Worm (Caenorhabditis elegans): Measurements from ENCODE around the gene mig-22.

Gene mig-22

ce11 chrIII:8763111-8763510 lies 4.0 kb downstream of the mig-22 start:
- TF ChIP-seq nhr-237 (tag; optimal IDR thresholded peaks at IDR 0.05) = no peak
- no peak for TF ChIP-seq hlh-1 (tag; optimal IDR thresholded peaks at IDR 0.05)
- no peak for TF ChIP-seq unc-62 (GFP tag; optimal IDR thresholded peaks at IDR 0.05)
- TF ChIP-seq unc-120 (tag; optimal IDR thresholded peaks at IDR 0.05; ENCODE audit: poor library complexity, severe bottlenecking) = no peak
- TF ChIP-seq lsy-2 (tag; optimal IDR thresholded peaks at IDR 0.05) = no peak
- no peak for TF ChIP-seq nhr-76 (tag; optimal IDR thresholded peaks at IDR 0.05)
- no peak for TF ChIP-seq ces-1 (GFP tag; optimal IDR thresholded peaks at IDR 0.05)
- TF ChIP-seq pha-4 (tag; optimal IDR thresholded peaks at IDR 0.05) = no peak
- no peak for TF ChIP-seq ztf-11 (tag; optimal IDR thresholded peaks at IDR 0.05)
- TF ChIP-seq flh-1 (GFP tag; optimal IDR thresholded peaks at IDR 0.05) = no peak
- TF ChIP-seq M03D4.4 (tag; optimal IDR thresholded peaks at IDR 0.05) = no peak
- TF ChIP-seq elt-1 (tag; optimal IDR thresholded peaks at IDR 0.05; ENCODE audit: borderline replicate concordance, insufficient read depth) = no peak
- TF ChIP-seq mab-5 (tag; optimal IDR thresholded peaks at IDR 0.05) = no peak
- no peak for TF ChIP-seq bed-3 (GFP tag; optimal IDR thresholded peaks at IDR 0.05)
- no peak for TF ChIP-seq cnd-1 (tag; optimal IDR thresholded peaks at IDR 0.05)
- no peak for TF ChIP-seq mep-1 (tag; optimal IDR thresholded peaks at IDR 0.05)
- no peak for TF ChIP-seq snpc-4 (tag; optimal IDR thresholded peaks at IDR 0.05)
- no peak for TF ChIP-seq tbx-8 (GFP tag; optimal IDR thresholded peaks at IDR 0.05)

ce11 chrIII:8762016-8762415 lies 5.1 kb downstream of the mig-22 start:
- TF ChIP-seq snpc-4 (tag; optimal IDR thresholded peaks at IDR 0.05) (no peak), blmp-1 (tag; optimal IDR thresholded peaks at IDR 0.05) (no peak), mls-2 (tag; optimal IDR thresholded peaks at IDR 0.05) (no peak), elt-1 (tag; optimal IDR thresholded peaks at IDR 0.05; ENCODE audit: borderline replicate concordance, insufficient read depth) (no peak), ham-2 (GFP tag; optimal IDR thresholded peaks at IDR 0.05) (no peak), ces-1 (GFP tag; optimal IDR thresholded peaks at IDR 0.05) (no peak), nhr-12 (tag; optimal IDR thresholded peaks at IDR 0.05) (no peak), nhr-28 (tag; optimal IDR thresholded peaks at IDR 0.05) (no peak), ceh-39 (tag; optimal IDR thresholded peaks at IDR 0.05) (no peak), lin-13 (tag; optimal IDR thresholded peaks at IDR 0.05) (no peak)

- TF ChIP-seq unc-120 (tag; optimal IDR thresholded peaks at IDR 0.05; ENCODE audit: poor library complexity, severe bottlenecking) = no peak
- TF ChIP-seq ces-1 (GFP tag; optimal IDR thresholded peaks at IDR 0.05) = no peak
- TF ChIP-seq bed-3 (GFP tag; optimal IDR thresholded peaks at IDR 0.05) = no peak
- no peak for TF ChIP-seq cnd-1 (tag; optimal IDR thresholded peaks at IDR 0.05)
Observed at ce11 chrIII:8761040-8761654, 6.0 kb downstream of the mig-22 start, which contains the start of gene aak-1. Gene aak-1, minus strand, starts transcription at chrIII:8761090.

ce11 chrIII:8754682-8755081 lies 12.5 kb downstream of the mig-22 start, which contains the start of gene tomm-70:
Gene tomm-70, minus strand, starts transcription at chrIII:8754750.
- TF ChIP-seq lsy-2 (tag; optimal IDR thresholded peaks at IDR 0.05) = no peak
- no peak for TF ChIP-seq hlh-1 (tag; optimal IDR thresholded peaks at IDR 0.05)
- no peak for TF ChIP-seq drap-1 (GFP tag; optimal IDR thresholded peaks at IDR 0.05)
- TF ChIP-seq unc-39 (tag; optimal IDR thresholded peaks at IDR 0.05) = no peak
- TF ChIP-seq tbx-8 (GFP tag; optimal IDR thresholded peaks at IDR 0.05) = no peak
- no peak for TF ChIP-seq lin-13 (tag; optimal IDR thresholded peaks at IDR 0.05)
- TF ChIP-seq nhr-2 (tag; optimal IDR thresholded peaks at IDR 0.05) = no peak
- no peak for TF ChIP-seq mab-5 (tag; optimal IDR thresholded peaks at IDR 0.05)
- no peak for TF ChIP-seq ces-1 (GFP tag; optimal IDR thresholded peaks at IDR 0.05)
- TF ChIP-seq cnd-1 (tag; optimal IDR thresholded peaks at IDR 0.05) = no peak
- no peak for TF ChIP-seq ceh-83 (GFP tag; optimal IDR thresholded peaks at IDR 0.05)

- TF ChIP-seq elt-1 (tag; optimal IDR thresholded peaks at IDR 0.05; ENCODE audit: borderline replicate concordance, insufficient read depth) = peak; percentile 1
- TF ChIP-seq snpc-4 (tag; optimal IDR thresholded peaks at IDR 0.05) = no peak
Observed at ce11 chrIII:8750606-8751005, 16.5 kb downstream of the mig-22 start, which contains the start of gene ugtp-1. Gene ugtp-1, minus strand, starts transcription at chrIII:8750706.

- TF ChIP-seq pha-4 (tag; optimal IDR thresholded peaks at IDR 0.05) = peak; percentile 50
- no peak for TF ChIP-seq mls-2 (tag; optimal IDR thresholded peaks at IDR 0.05)
- TF ChIP-seq nhr-237 (tag; optimal IDR thresholded peaks at IDR 0.05) = peak; percentile 7
Observed at ce11 chrIII:8749487-8749886, 17.7 kb downstream of the mig-22 start, which contains the start of gene sma-2. Gene sma-2, plus strand, starts transcription at chrIII:8749680.

Measured in whole organism, mixed stage, embryonic.